Worm (Caenorhabditis elegans): ENCODE measurements around the gene athp-3.
"Not testable (repeated sequence)": the region's sequence is repeated elsewhere in the genome, so short reads cannot be mapped to it uniquely, and the experiment has no call there.

Gene athp-3

ce11 chrIV:17078649-17079048 is 30.5 kb upstream of the athp-3 start, which contains the start of gene Y116A8C.25:
Gene Y116A8C.25 (minus strand): TSS chrIV:17078749.
- TF ChIP-seq ceh-19 (GFP tag; optimal IDR thresholded peaks at IDR 0.05) (no peak), C08G9.2 (tag; optimal IDR thresholded peaks at IDR 0.05) (no peak)

- not testable (repeated sequence) for TF ChIP-seq elt-4 (tag; optimal IDR thresholded peaks at IDR 0.05); ceh-45 (GFP tag; IDR thresholded peaks at IDR 0.05); nhr-232 (tag; optimal IDR thresholded peaks at IDR 0.05)
Observed at ce11 chrIV:17070791-17071190, 22.6 kb upstream of the athp-3 start, which contains the start of gene Y116A8C.24. Gene Y116A8C.24 (minus strand): TSS chrIV:17070891.

- not testable (repeated sequence) for TF ChIP-seq unc-3 (GFP tag; conservative IDR thresholded peaks at IDR 0.05); unc-3 (tag; optimal IDR thresholded peaks at IDR 0.05); dmd-4 (tag; optimal IDR thresholded peaks at IDR 0.05; ENCODE audit: borderline replicate concordance); lim-6 (tag; optimal IDR thresholded peaks at IDR 0.05)
Observed at ce11 chrIV:17064937-17065336, 16.8 kb upstream of the athp-3 start, which contains the start of gene Y116A8C.465. Gene Y116A8C.465 (plus strand): TSS chrIV:17065237.

- not testable (repeated sequence) for TF ChIP-seq ama-1 (optimal IDR thresholded peaks at IDR 0.05); odd-2 (tag; optimal IDR thresholded peaks at IDR 0.05); ceh-2 (tag; optimal IDR thresholded peaks at IDR 0.05)
Observed at ce11 chrIV:17063700-17064099, 15.5 kb upstream of the athp-3 start, which contains the start of gene Y116A8C.467. Gene Y116A8C.467 (minus strand): TSS chrIV:17063800.

- TF ChIP-seq fax-1 (tag; optimal IDR thresholded peaks at IDR 0.05) = no peak
- no peak for TF ChIP-seq K09A11.1 (tag; optimal IDR thresholded peaks at IDR 0.05; ENCODE audit: insufficient read depth)
- TF ChIP-seq eyg-1 (tag; optimal IDR thresholded peaks at IDR 0.05) = no peak
- no peak for TF ChIP-seq ceh-24 (tag; optimal IDR thresholded peaks at IDR 0.05)
- no peak for TF ChIP-seq fkh-6 (tag; optimal IDR thresholded peaks at IDR 0.05)
- no peak for TF ChIP-seq T23F11.4 (GFP tag; optimal IDR thresholded peaks at IDR 0.05)
- no peak for TF ChIP-seq pha-4 (tag; optimal IDR thresholded peaks at IDR 0.05)
- no peak for TF ChIP-seq unc-3 (GFP tag; conservative IDR thresholded peaks at IDR 0.05)
- TF ChIP-seq unc-3 (tag; optimal IDR thresholded peaks at IDR 0.05) = no peak
- TF ChIP-seq tbx-2 (tag; optimal IDR thresholded peaks at IDR 0.05) = no peak
- TF ChIP-seq dmd-4 (tag; optimal IDR thresholded peaks at IDR 0.05; ENCODE audit: borderline replicate concordance) = no peak
- no peak for TF ChIP-seq pha-2 (tag; optimal IDR thresholded peaks at IDR 0.05)
- TF ChIP-seq ceh-30 (tag; optimal IDR thresholded peaks at IDR 0.05) = no peak
- no peak for TF ChIP-seq sox-2 (GFP tag; IDR thresholded peaks at IDR 0.05)
- TF ChIP-seq pag-3 (tag; optimal IDR thresholded peaks at IDR 0.05; ENCODE audit: borderline replicate concordance) = no peak
- TF ChIP-seq ceh-9 (tag; optimal IDR thresholded peaks at IDR 0.05) = no peak
- no peak for TF ChIP-seq K02D7.2 (tag; optimal IDR thresholded peaks at IDR 0.05)
Observed at ce11 chrIV:17058036-17058435, 9.9 kb upstream of the athp-3 start, which contains the start of gene Y116A8C.44. Gene Y116A8C.44 (minus strand): TSS chrIV:17058136.

- TF ChIP-seq dve-1 (tag; optimal IDR thresholded peaks at IDR 0.05) = no peak
- no peak for TF ChIP-seq ceh-9 (tag; optimal IDR thresholded peaks at IDR 0.05)
- no peak for TF ChIP-seq Y22D7AL.16 (tag; optimal IDR thresholded peaks at IDR 0.05)
- TF ChIP-seq K02D7.2 (tag; optimal IDR thresholded peaks at IDR 0.05) = no peak
- no peak for TF ChIP-seq unc-55 (GFP tag; optimal IDR thresholded peaks at IDR 0.05)
- no peak for TF ChIP-seq lim-6 (tag; optimal IDR thresholded peaks at IDR 0.05)
- TF ChIP-seq fkh-6 (tag; optimal IDR thresholded peaks at IDR 0.05) = no peak
- no peak for TF ChIP-seq nhr-11 (tag; optimal IDR thresholded peaks at IDR 0.05)
- TF ChIP-seq ama-1 (optimal IDR thresholded peaks at IDR 0.05) = no peak
- no peak for TF ChIP-seq ceh-22 (tag; optimal IDR thresholded peaks at IDR 0.05)
- no peak for TF ChIP-seq hlh-8 (tag; optimal IDR thresholded peaks at IDR 0.05)
- TF ChIP-seq unc-3 (GFP tag; conservative IDR thresholded peaks at IDR 0.05) = no peak
- TF ChIP-seq unc-3 (tag; optimal IDR thresholded peaks at IDR 0.05) = no peak
- TF ChIP-seq unc-42 (tag; optimal IDR thresholded peaks at IDR 0.05) = no peak
- TF ChIP-seq F13H6.1 (tag; optimal IDR thresholded peaks at IDR 0.05) = no peak
- no peak for TF ChIP-seq pag-3 (tag; optimal IDR thresholded peaks at IDR 0.05; ENCODE audit: borderline replicate concordance)
Observed at ce11 chrIV:17053261-17053660, 5.1 kb upstream of the athp-3 start, which contains the start of gene Y116A8C.23. Gene Y116A8C.23 (plus strand): TSS chrIV:17053561.

Measured in whole organism, late embryonic.